Fruit fly (Drosophila melanogaster) whole organism, embryonic: ENCODE measurements around the gene Fancl.

Experiments used
- Atf6 ChIP-seq: fragments of 200-800 bp; sonication (Bioruptor generic); IDR thresholded peaks from 2 replicates; pipeline ENCODE4 v1.3.6; 2022; ENCODE audit warnings: missing biosample characterization, missing genetic modification characterization
- C15 ChIP-seq: fragments of 200-800 bp; sonication (Bioruptor generic); IDR thresholded peaks from 3 replicates; pipeline ENCODE4 v1.3.6; 2022; ENCODE audit warnings: missing biosample characterization, missing genetic modification characterization
- CG10366 ChIP-seq: fragments of 200-800 bp; sonication (Bioruptor generic); IDR thresholded peaks from 2 replicates; pipeline ENCODE4 v1.3.6; 2022; ENCODE audit warnings: missing biosample characterization, missing genetic modification characterization
- CG10431 ChIP-seq: fragments of 200-800 bp; sonication (Bioruptor generic); optimal IDR thresholded peaks from 3 replicates; lab custom pipeline; 2018; ENCODE audit warnings: missing biosample characterization, mild to moderate bottlenecking, missing genetic modification characterization
- CG10979 ChIP-seq: fragments of 200-800 bp; sonication (Bioruptor generic); optimal IDR thresholded peaks from 2 replicates; lab custom pipeline; 2018; ENCODE audit warnings: missing biosample characterization, mild to moderate bottlenecking, missing genetic modification characterization, moderate library complexity
- CG12155 ChIP-seq: fragments of 200-800 bp; sonication (Bioruptor generic); optimal IDR thresholded peaks from 3 replicates; lab custom pipeline; 2016; ENCODE audit warnings: missing biosample characterization, missing genetic modification characterization
- CG12744 ChIP-seq: fragments of 200-800 bp; sonication (Bioruptor generic); optimal IDR thresholded peaks from 2 replicates; lab custom pipeline; 2016; ENCODE audit warnings: missing biosample characterization, missing genetic modification characterization
- CG13287 ChIP-seq: fragments of 200-800 bp; sonication (Bioruptor generic); IDR thresholded peaks from 2 replicates; pipeline ENCODE4 v1.3.6; 2022; ENCODE audit warnings: missing biosample characterization, missing genetic modification characterization; ENCODE audit not compliant: partially characterized antibody
- CG13424 ChIP-seq: fragments of 200-800 bp; sonication (Bioruptor generic); optimal IDR thresholded peaks from 2 replicates; lab custom pipeline; 2019; ENCODE audit warnings: missing biosample characterization, mild to moderate bottlenecking, missing genetic modification characterization, moderate library complexity
- CG16815 ChIP-seq: fragments of 200-800 bp; sonication (Bioruptor generic); optimal IDR thresholded peaks from 3 replicates; lab custom pipeline; 2017; ENCODE audit warnings: missing biosample characterization, mild to moderate bottlenecking, missing genetic modification characterization
- CG17361 ChIP-seq: fragments of 200-800 bp; sonication (Bioruptor generic); IDR thresholded peaks from 3 replicates; pipeline ENCODE4 v1.3.6; 2022; ENCODE audit warnings: missing biosample characterization, missing genetic modification characterization
- CG17612 ChIP-seq: fragments of 200-800 bp; sonication (Bioruptor generic); IDR thresholded peaks from 2 replicates; pipeline ENCODE4 v1.3.6; 2022; ENCODE audit warnings: missing biosample characterization, missing genetic modification characterization
- CG1792 ChIP-seq: fragments of 200-800 bp; sonication (Bioruptor generic); optimal IDR thresholded peaks from 2 replicates; lab custom pipeline; 2016; ENCODE audit warnings: missing biosample characterization, missing genetic modification characterization
- CG18262 ChIP-seq: fragments of 200-800 bp; optimal IDR thresholded peaks from 3 replicates; lab custom pipeline; 2019; ENCODE audit warnings: missing biosample characterization, mild to moderate bottlenecking, missing genetic modification characterization, moderate library complexity
- CG2199 ChIP-seq: fragments of 200-800 bp; sonication (Bioruptor generic); IDR thresholded peaks from 3 replicates; pipeline ENCODE4 v1.3.6; 2022; ENCODE audit warnings: missing biosample characterization, missing genetic modification characterization
- CG2678 ChIP-seq: fragments of 200-800 bp; sonication (Bioruptor generic); optimal IDR thresholded peaks from 3 replicates; lab custom pipeline; 2019; ENCODE audit warnings: missing biosample characterization, mild to moderate bottlenecking, missing genetic modification characterization, moderate library complexity
- CG2712 ChIP-seq: fragments of 200-800 bp; optimal IDR thresholded peaks from 3 replicates; lab custom pipeline; 2019; ENCODE audit warnings: missing biosample characterization, mild to moderate bottlenecking, missing genetic modification characterization, moderate library complexity
- CG4360 ChIP-seq: fragments of 200-800 bp; sonication (Bioruptor generic); IDR thresholded peaks from 2 replicates; pipeline ENCODE4 v1.3.6; 2022; ENCODE audit warnings: missing biosample characterization, missing genetic modification characterization
- CG4820 ChIP-seq: fragments of 200-800 bp; sonication (Bioruptor generic); optimal IDR thresholded peaks from 3 replicates; lab custom pipeline; 2016; ENCODE audit warnings: missing biosample characterization, missing genetic modification characterization
- CG7372 ChIP-seq: fragments of 200-800 bp; sonication (Bioruptor generic); IDR thresholded peaks from 2 replicates; pipeline ENCODE4 v1.3.6; 2022; ENCODE audit warnings: missing biosample characterization, missing genetic modification characterization
- CG7839 ChIP-seq: fragments of 200-800 bp; sonication (Bioruptor generic); optimal IDR thresholded peaks from 3 replicates; lab custom pipeline; 2018; ENCODE audit warnings: missing biosample characterization, mild to moderate bottlenecking, missing genetic modification characterization, moderate library complexity
- CG9609 ChIP-seq: fragments of 200-800 bp; sonication (Bioruptor generic); optimal IDR thresholded peaks from 3 replicates; lab custom pipeline; 2016; ENCODE audit warnings: missing biosample characterization, missing genetic modification characterization
- Chrac-16 ChIP-seq: fragments of 200-800 bp; sonication (Bioruptor generic); optimal IDR thresholded peaks from 3 replicates; lab custom pipeline; 2016; ENCODE audit warnings: missing biosample characterization, missing genetic modification characterization
- Dad ChIP-seq: fragments of 200-800 bp; sonication (Bioruptor generic); optimal IDR thresholded peaks from 3 replicates; lab custom pipeline; 2016; ENCODE audit warnings: missing biosample characterization, missing genetic modification characterization
- Fer3 ChIP-seq: fragments of 200-800 bp; sonication (Bioruptor generic); optimal IDR thresholded peaks from 2 replicates; lab custom pipeline; 2018; ENCODE audit warnings: missing biosample characterization, mild to moderate bottlenecking, missing genetic modification characterization, moderate library complexity
- H15 ChIP-seq: fragments of 200-800 bp; sonication (Bioruptor generic); IDR thresholded peaks from 3 replicates; pipeline ENCODE4 v1.3.6; 2022; ENCODE audit warnings: missing biosample characterization, missing genetic modification characterization
- HHEX ChIP-seq: fragments of 200-800 bp; sonication (Bioruptor generic); optimal IDR thresholded peaks from 3 replicates; lab custom pipeline; 2017; ENCODE audit warnings: missing biosample characterization, mild to moderate bottlenecking, missing genetic modification characterization, missing genetic modification reagents
- HmgZ ChIP-seq: fragments of 200-800 bp; sonication (Bioruptor generic); optimal IDR thresholded peaks from 2 replicates; lab custom pipeline; 2018; ENCODE audit warnings: missing biosample characterization, mild to moderate bottlenecking, missing genetic modification characterization
- Hr39 ChIP-seq: fragments of >200 bp; optimal IDR thresholded peaks from 2 replicates; lab custom pipeline; 2017
- Mes4 ChIP-seq: fragments of 200-800 bp; sonication (Bioruptor generic); optimal IDR thresholded peaks from 2 replicates; lab custom pipeline; 2016; ENCODE audit warnings: missing biosample characterization, missing genetic modification characterization
- NK7.1 ChIP-seq: fragments of 200-800 bp; sonication (Bioruptor generic); optimal IDR thresholded peaks from 3 replicates; lab custom pipeline; 2016; ENCODE audit warnings: missing biosample characterization, missing genetic modification characterization
- Sry-β ChIP-seq: fragments of 200-800 bp; sonication (Bioruptor generic); optimal IDR thresholded peaks from 2 replicates; lab custom pipeline; 2018; ENCODE audit warnings: missing biosample characterization, mild to moderate bottlenecking, missing genetic modification characterization, moderate library complexity
- bsh ChIP-seq, 2 experiments: fragments of 200-800 bp; sonication (Bioruptor generic); optimal IDR thresholded peaks; 2 replicates each; lab custom pipeline; 2017 to 2018; ENCODE audit warnings: mild to moderate bottlenecking in 2 of 2, missing biosample characterization in 2 of 2, missing genetic modification characterization in 2 of 2, moderate library complexity in 1 of 2
- cg ChIP-seq: fragments of 200-800 bp; sonication (Bioruptor generic); optimal IDR thresholded peaks from 3 replicates; lab custom pipeline; 2019; ENCODE audit warnings: missing biosample characterization, mild to moderate bottlenecking, missing genetic modification characterization, moderate library complexity
- chn ChIP-seq: fragments of 200-800 bp; sonication (Bioruptor generic); optimal IDR thresholded peaks from 2 replicates; lab custom pipeline; 2016; ENCODE audit warnings: missing biosample characterization, missing genetic modification characterization
- crp ChIP-seq, 2 experiments: fragments of 200-800 bp; sonication (Bioruptor generic); optimal IDR thresholded peaks; 2 replicates in 1 of 2; 3 replicates in 1 of 2; lab custom pipeline; 2017; ENCODE audit warnings: missing biosample characterization in 2 of 2, missing genetic modification characterization in 2 of 2, mild to moderate bottlenecking in 1 of 2, moderate library complexity in 1 of 2
- en ChIP-seq: fragments of 200-800 bp; sonication (Bioruptor generic); optimal IDR thresholded peaks from 2 replicates; lab custom pipeline; 2016; ENCODE audit warnings: missing biosample characterization, missing genetic modification characterization
- grau ChIP-seq: fragments of 200-800 bp; optimal IDR thresholded peaks from 3 replicates; lab custom pipeline; 2019; ENCODE audit warnings: missing biosample characterization, mild to moderate bottlenecking, missing genetic modification characterization, moderate library complexity
- gsb ChIP-seq: fragments of 200-800 bp; sonication (Bioruptor generic); IDR thresholded peaks from 2 replicates; pipeline ENCODE4 v1.3.6; 2022; ENCODE audit warnings: missing biosample characterization, missing genetic modification characterization
- h ChIP-seq: fragments of >200 bp; optimal IDR thresholded peaks from 2 replicates; lab custom pipeline; 2017
- ham ChIP-seq: fragments of 200-800 bp; sonication (Bioruptor generic); IDR thresholded peaks from 2 replicates; pipeline ENCODE4 v1.3.6; 2022; ENCODE audit warnings: missing biosample characterization, missing genetic modification characterization
- lbe ChIP-seq: fragments of 200-800 bp; sonication (Bioruptor generic); optimal IDR thresholded peaks from 2 replicates; lab custom pipeline; 2016; ENCODE audit warnings: missing biosample characterization, mild to moderate bottlenecking, missing genetic modification characterization
- lola ChIP-seq, 3 experiments: fragments of >200 bp in 2 of 3; fragments of 200-800 bp in 1 of 3; sonication (Bioruptor generic) in 1 of 3; optimal IDR thresholded peaks; 2 replicates each; lab custom pipeline; 2017 to 2019; ENCODE audit warnings: missing biosample characterization in 3 of 3, missing genetic modification characterization in 3 of 3, mild to moderate bottlenecking in 1 of 3, moderate library complexity in 1 of 3
- odd ChIP-seq: fragments of 200-800 bp; sonication (Bioruptor generic); optimal IDR thresholded peaks from 2 replicates; lab custom pipeline; 2017; ENCODE audit warnings: missing biosample characterization, mild to moderate bottlenecking, missing genetic modification characterization
- onecut ChIP-seq: fragments of 200-800 bp; sonication (Bioruptor generic); IDR thresholded peaks from 2 replicates; pipeline ENCODE4 v1.3.6; 2022; ENCODE audit warnings: missing biosample characterization, missing genetic modification characterization
- pb ChIP-seq: fragments of 200-800 bp; sonication (Bioruptor generic); optimal IDR thresholded peaks from 3 replicates; lab custom pipeline; 2016; ENCODE audit warnings: missing biosample characterization, missing genetic modification characterization
- row ChIP-seq: fragments of 200-800 bp; sonication (Bioruptor generic); IDR thresholded peaks from 3 replicates; pipeline ENCODE4 v1.3.6; 2022; ENCODE audit warnings: missing biosample characterization, missing genetic modification characterization
- seq ChIP-seq: fragments of 200-800 bp; sonication (Bioruptor generic); IDR thresholded peaks from 2 replicates; pipeline ENCODE4 v1.3.6; 2022; ENCODE audit warnings: missing biosample characterization, missing genetic modification characterization
- tna ChIP-seq: fragments of 200-800 bp; sonication (Bioruptor generic); IDR thresholded peaks from 2 replicates; pipeline ENCODE4 v1.3.6; 2022; ENCODE audit warnings: missing biosample characterization, missing genetic modification characterization; ENCODE audit not compliant: partially characterized antibody
- wor ChIP-seq: fragments of 200-800 bp; sonication (Bioruptor generic); IDR thresholded peaks from 2 replicates; pipeline ENCODE4 v1.3.6; 2022; ENCODE audit warnings: missing biosample characterization, missing genetic modification characterization
- yki ChIP-seq: fragments of >200 bp; optimal IDR thresholded peaks from 3 replicates; lab custom pipeline; 2018
- zen2 ChIP-seq: fragments of 200-800 bp; sonication (Bioruptor generic); IDR thresholded peaks from 3 replicates; pipeline ENCODE4 v1.3.6; 2022; ENCODE audit warnings: missing biosample characterization, missing genetic modification characterization; ENCODE audit not compliant: partially characterized antibody
- zfh1 ChIP-seq: fragments of 200-800 bp; sonication (Bioruptor generic); IDR thresholded peaks from 3 replicates; pipeline ENCODE4 v1.3.6; 2022; ENCODE audit warnings: missing biosample characterization, missing genetic modification characterization

Gene Fancl

DNA sequence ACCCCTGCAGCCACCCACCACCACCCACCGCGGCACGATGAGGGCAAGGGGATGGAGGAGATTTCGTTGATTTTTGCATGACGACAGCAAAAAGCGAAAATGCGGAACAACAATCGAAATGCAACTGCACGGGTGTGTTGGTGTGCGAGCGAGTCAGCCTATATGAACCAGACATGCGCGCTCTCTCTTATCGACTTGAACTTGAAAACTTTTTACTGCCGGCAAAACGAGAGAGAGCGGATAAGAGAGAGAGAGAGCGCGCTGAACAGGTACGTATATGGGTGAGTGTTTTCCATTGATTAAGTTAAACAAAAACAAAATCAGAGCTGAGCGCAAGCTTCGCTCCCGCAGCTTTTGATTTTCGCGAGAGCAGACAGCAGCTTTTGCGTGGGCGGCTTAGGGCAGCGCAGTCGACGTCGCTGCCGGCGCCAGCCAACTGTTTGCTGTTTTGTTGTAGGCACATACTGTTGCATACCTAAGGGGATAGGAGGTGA, 36.5 kb upstream of the Fancl start (continued):
- TF ChIP-seq HmgZ (tag; lab: Kevin White, UChicago) = peak; percentile 32
- TF ChIP-seq onecut (GFP tag; lab: Robert Waterston, UW) = peak; percentile 69
- TF ChIP-seq Sry-β (GFP tag; lab: Kevin White, UChicago) = no peak
- no peak for TF ChIP-seq CG9609 (GFP tag; lab: Kevin White, UChicago)
- no peak for TF ChIP-seq row (GFP tag; lab: Robert Waterston, UW)
- peak; percentile 78 for TF ChIP-seq cg (GFP tag; lab: Kevin White, UChicago)
- TF ChIP-seq wor (GFP tag; lab: Robert Waterston, UW) = no peak
- no peak for TF ChIP-seq Dad (GFP tag; lab: Kevin White, UChicago)
- no peak for TF ChIP-seq CG2712 (tag; lab: Kevin White, UChicago)
- TF ChIP-seq Fer3 (tag; lab: Kevin White, UChicago) = no peak
- peak; percentile 71 for TF ChIP-seq CG13287 (GFP tag; lab: Robert Waterston, UW)
- TF ChIP-seq CG16815 (GFP tag; lab: Kevin White, UChicago) = no peak
- no peak for TF ChIP-seq CG10979
- TF ChIP-seq Atf6 (GFP tag; lab: Robert Waterston, UW) = no peak
- 0 out of 2 replicates have a peak, but pooled peaks have one; percentile 17 for TF ChIP-seq seq (GFP tag; lab: Robert Waterston, UW)
- no peak for TF ChIP-seq pb (GFP tag; lab: Kevin White, UChicago)
- no peak for TF ChIP-seq CG7372
- TF ChIP-seq bsh (GFP tag; optimal IDR thresholded peaks at IDR 0.05; lab: Kevin White, UChicago) = no peak
- no peak for TF ChIP-seq CG4820 (GFP tag; lab: Kevin White, UChicago)
- no peak for TF ChIP-seq CG4360 (GFP tag; lab: Robert Waterston, UW)
- no peak for TF ChIP-seq CG10431 (GFP tag; lab: Kevin White, UChicago)
- no peak for TF ChIP-seq CG17612 (GFP tag; lab: Robert Waterston, UW)
- TF ChIP-seq CG12744 = no peak
- TF ChIP-seq ham (GFP tag; lab: Robert Waterston, UW) = no peak
- TF ChIP-seq Mes4 = no peak
- no peak for TF ChIP-seq CG2678 (tag; lab: Kevin White, UChicago)
- TF ChIP-seq zfh1 (GFP tag; lab: Robert Waterston, UW) = no peak
- TF ChIP-seq CG12155 = no peak
- TF ChIP-seq odd (GFP tag; lab: Kevin White, UChicago) = no peak
- no peak; the same call in 1 of the 2 replicates for TF ChIP-seq tna
- peak; percentile 67 for TF ChIP-seq lbe (GFP tag; lab: Kevin White, UChicago)
- TF ChIP-seq Hr39 (lab: Kevin White, UChicago) = no peak
- TF ChIP-seq CG7839 (tag; lab: Kevin White, UChicago) = no peak
- peak; percentile 32 for TF ChIP-seq yki (lab: Kevin White, UChicago)
- TF ChIP-seq HHEX = no peak
- TF ChIP-seq gsb (GFP tag; lab: Robert Waterston, UW) = no peak
- no peak for TF ChIP-seq H15 (GFP tag; lab: Robert Waterston, UW)
- TF ChIP-seq CG10366 (GFP tag; lab: Robert Waterston, UW) = no peak
- TF ChIP-seq lola (GFP tag; optimal IDR thresholded peaks at IDR 0.05; lab: Kevin White, UChicago) = no peak
- TF ChIP-seq zen2 (GFP tag; lab: Robert Waterston, UW) = 0 out of 3 replicates have a peak, but pooled peaks have one; percentile 26
- TF ChIP-seq C15 = no peak
- no peak for TF ChIP-seq crp (GFP tag; optimal IDR thresholded peaks at IDR 0.05; lab: Kevin White, UChicago)
- TF ChIP-seq CG17361 (GFP tag; lab: Robert Waterston, UW) = no peak
- TF ChIP-seq CG2199 (GFP tag; lab: Robert Waterston, UW) = no peak
- TF ChIP-seq chn = no peak
- no peak for TF ChIP-seq CG13424 (tag; lab: Kevin White, UChicago)
- TF ChIP-seq h = no peak
- no peak for TF ChIP-seq CG18262 (tag; lab: Kevin White, UChicago)
- no peak for TF ChIP-seq CG1792 (GFP tag; lab: Kevin White, UChicago)
- TF ChIP-seq Chrac-16 (GFP tag; lab: Kevin White, UChicago) = no peak
- TF ChIP-seq NK7.1 (GFP tag; lab: Kevin White, UChicago) = no peak
- no peak for TF ChIP-seq en (GFP tag; lab: Kevin White, UChicago)
- TF ChIP-seq grau (tag; lab: Kevin White, UChicago) = no peak
